Fruit fly (Drosophila melanogaster) Kc167 (cell line): Measurements from ENCODE around the gene TH1.

Source experiments
- Myc ChIP-seq: fragments of >200 bp; optimal IDR thresholded peaks from 2 replicates; lab custom pipeline; 2017; ENCODE audit warnings: missing external identifiers
- psq ChIP-seq: fragments of >200 bp; optimal IDR thresholded peaks from 2 replicates; lab custom pipeline; 2017; ENCODE audit warnings: missing external identifiers
- ttk ChIP-seq: sonication (Bioruptor generic); optimal IDR thresholded peaks from 2 replicates; lab custom pipeline; 2017; ENCODE audit warnings: missing external identifiers

dm6 chrX:16420048-16420447, 28.8 kb upstream of the TH1 start:
- TF ChIP-seq psq (lab: Kevin White, UChicago), result no peak
- TF ChIP-seq Myc (lab: Kevin White, UChicago), result no peak
- TF ChIP-seq ttk, result no peak
